Worm (Caenorhabditis elegans): ENCODE data around the gene T12C9.7.

DNA sequence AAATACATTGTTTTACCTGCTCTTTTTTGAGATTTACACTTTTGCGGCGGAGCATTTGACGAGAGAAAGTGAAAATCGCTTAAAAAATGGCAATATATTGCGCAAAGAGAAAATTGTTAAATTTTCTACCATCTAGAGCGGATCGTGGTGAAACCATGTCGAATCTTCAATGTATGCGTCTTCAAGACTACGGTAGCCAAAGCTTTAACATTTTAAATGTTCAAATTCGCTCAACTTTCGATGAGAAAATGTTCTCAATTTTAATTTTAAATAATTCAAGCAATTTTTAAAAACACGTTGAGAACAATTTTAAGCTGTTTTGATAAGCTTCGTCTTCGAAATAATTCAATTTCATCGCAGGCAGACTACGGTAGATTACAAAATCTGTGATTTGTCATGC lies 454 bp downstream of the T12C9.7 start:
- TF ChIP-seq Y79H2A.3 (GFP tag; conservative IDR thresholded peaks at IDR 0.05) (no peak), lin-35 (GFP tag; optimal IDR thresholded peaks at IDR 0.05) (no peak)

All from whole organism, young adult.